Worm (Caenorhabditis elegans) whole organism, L1 larva: ENCODE measurements around the gene srbc-44.

Experiments
- C16A3.4 ChIP-seq: fragments of 150-350 bp; optimal IDR thresholded peaks from 2 replicates; lab custom pipeline; 2014; ENCODE audit warnings: missing biosample characterization, missing genetic modification characterization
- C34B4.2 ChIP-seq: sonication (generic microtip); optimal IDR thresholded peaks from 2 replicates; lab custom pipeline; 2017; ENCODE audit warnings: mild to moderate bottlenecking, missing genetic modification characterization, missing compliant biosample characterization
- F16B12.6 ChIP-seq: fragments of 150-350 bp; optimal IDR thresholded peaks from 2 replicates; lab custom pipeline; 2014; ENCODE audit warnings: missing biosample characterization, missing genetic modification characterization
- aha-1 ChIP-seq: fragments of 150-350 bp; optimal IDR thresholded peaks from 2 replicates; lab custom pipeline; 2014; ENCODE audit warnings: missing biosample characterization, missing genetic modification characterization
- blmp-1 ChIP-seq: fragments of 150-350 bp; optimal IDR thresholded peaks from 2 replicates; lab custom pipeline; 2014; ENCODE audit warnings: missing biosample characterization, missing genetic modification characterization
- ceh-82 ChIP-seq, 3 experiments: fragments of 150-350 bp in 1 of 3; sonication (generic microtip) in 2 of 3; optimal IDR thresholded peaks; 2 replicates each; lab custom pipeline; 2014 to 2017; ENCODE audit warnings: missing biosample characterization in 3 of 3, missing genetic modification characterization in 3 of 3
- ces-1 ChIP-seq: fragments of 150-350 bp; optimal IDR thresholded peaks from 2 replicates; lab custom pipeline; 2014; ENCODE audit warnings: missing biosample characterization, missing genetic modification reagents, missing genetic modification characterization
- dpl-1 ChIP-seq, 3 experiments: fragments of 150-350 bp in 2 of 3; sonication (generic microtip) in 1 of 3; optimal IDR thresholded peaks; 2 replicates each; lab custom pipeline; 2014 to 2017; ENCODE audit warnings: missing biosample characterization in 3 of 3, missing genetic modification characterization in 3 of 3, missing genetic modification reagents in 3 of 3
- efl-1 ChIP-seq, 4 experiments: fragments of 150-350 bp; optimal IDR thresholded peaks in 3 of 4; peaks in 1 of 4; 1 replicate in 1 of 4; 2 replicates in 3 of 4; lab custom pipeline; 2014; ENCODE audit warnings: missing biosample characterization in 2 of 4, missing genetic modification characterization in 2 of 4, missing genetic modification reagents in 2 of 4
- egl-13 ChIP-seq: sonication (generic microtip); optimal IDR thresholded peaks from 2 replicates; lab custom pipeline; 2016; ENCODE audit warnings: missing genotype, missing genetic modification reagents, missing genetic modification characterization, missing compliant biosample characterization
- egl-27 ChIP-seq, 2 experiments: fragments of 150-350 bp in 1 of 2; sonication (generic microtip); optimal IDR thresholded peaks; 3 replicates each; lab custom pipeline; 2017 to 2018; ENCODE audit warnings: missing biosample characterization in 2 of 2, missing genetic modification characterization in 2 of 2, missing genetic modification reagents in 2 of 2
- elt-3 ChIP-seq, 6 experiments: fragments of 150-350 bp in 1 of 6; sonication (generic microtip); optimal IDR thresholded peaks; 2 replicates each; lab custom pipeline; 2017 to 2018; ENCODE audit warnings: missing biosample characterization in 6 of 6, missing genetic modification characterization in 6 of 6, inconsistent platforms in 1 of 6
- ets-5 ChIP-seq: fragments of 200-800 bp; sonication (Bioruptor generic); IDR thresholded peaks from 2 replicates; pipeline ENCODE4 v1.3.6; 2022; ENCODE audit warnings: missing genetic modification characterization, missing compliant biosample characterization
- fkh-8 ChIP-seq: sonication (generic microtip); optimal IDR thresholded peaks from 2 replicates; lab custom pipeline; 2016; ENCODE audit warnings: mild to moderate bottlenecking, missing genetic modification characterization, missing compliant biosample characterization
- grh-1 ChIP-seq: fragments of 200-800 bp; sonication (Bioruptor generic); IDR thresholded peaks from 2 replicates; pipeline ENCODE4 v1.3.6; 2022; ENCODE audit warnings: missing genetic modification reagents, missing genetic modification characterization, missing compliant biosample characterization
- hlh-4 ChIP-seq: sonication (generic microtip); optimal IDR thresholded peaks from 2 replicates; lab custom pipeline; 2016; ENCODE audit warnings: mild to moderate bottlenecking, missing genetic modification characterization, missing compliant biosample characterization
- irx-1 ChIP-seq: sonication (generic microtip); optimal IDR thresholded peaks from 2 replicates; lab custom pipeline; 2016; ENCODE audit warnings: missing genetic modification characterization, missing compliant biosample characterization
- lin-35 ChIP-seq, 2 experiments: fragments of 150-350 bp; optimal IDR thresholded peaks; 2 replicates each; lab custom pipeline; 2014; ENCODE audit warnings: missing biosample characterization in 2 of 2, missing genetic modification characterization in 2 of 2, missing genetic modification reagents in 2 of 2
- lin-39 ChIP-seq: fragments of 150-350 bp; optimal IDR thresholded peaks from 2 replicates; lab custom pipeline; 2014; ENCODE audit warnings: missing biosample characterization, missing genetic modification reagents, missing genetic modification characterization
- lsy-2 ChIP-seq, 2 experiments: fragments of 150-350 bp; optimal IDR thresholded peaks; 2 replicates each; lab custom pipeline; 2014; ENCODE audit warnings: missing biosample characterization in 2 of 2, missing genetic modification characterization in 2 of 2
- mab-9 ChIP-seq: fragments of 200-800 bp; sonication (Bioruptor generic); IDR thresholded peaks from 2 replicates; pipeline ENCODE4 v1.3.6; 2022; ENCODE audit warnings: missing genetic modification reagents, missing genetic modification characterization, missing compliant biosample characterization
- mep-1 ChIP-seq: fragments of 150-350 bp; optimal IDR thresholded peaks from 2 replicates; lab custom pipeline; 2014; ENCODE audit warnings: missing biosample characterization, missing genetic modification characterization
- nhr-20 ChIP-seq: sonication (generic microtip); optimal IDR thresholded peaks from 2 replicates; lab custom pipeline; 2016; ENCODE audit warnings: mild to moderate bottlenecking, missing genetic modification characterization, missing compliant biosample characterization
- nhr-237 ChIP-seq: fragments of 150-350 bp; optimal IDR thresholded peaks from 2 replicates; lab custom pipeline; 2014; ENCODE audit warnings: missing biosample characterization, missing genetic modification characterization
- nhr-47 ChIP-seq: sonication (generic microtip); optimal IDR thresholded peaks from 2 replicates; lab custom pipeline; 2016; ENCODE audit warnings: mild to moderate bottlenecking, missing genetic modification characterization, moderate library complexity, missing compliant biosample characterization
- nhr-71 ChIP-seq: sonication (generic microtip); optimal IDR thresholded peaks from 2 replicates; lab custom pipeline; 2016; ENCODE audit warnings: mild to moderate bottlenecking, missing genetic modification characterization, moderate library complexity, missing compliant biosample characterization
- nhr-84 ChIP-seq: sonication (generic microtip); optimal IDR thresholded peaks from 2 replicates; lab custom pipeline; 2017; ENCODE audit warnings: missing biosample characterization, missing genetic modification characterization
- nhr-90 ChIP-seq: sonication (generic microtip); optimal IDR thresholded peaks from 2 replicates; lab custom pipeline; 2016; ENCODE audit warnings: mild to moderate bottlenecking, missing genetic modification characterization, missing compliant biosample characterization; ENCODE audit not compliant: poor library complexity
- pag-3 ChIP-seq: sonication (generic microtip); optimal IDR thresholded peaks from 2 replicates; lab custom pipeline; 2017; ENCODE audit warnings: missing genetic modification characterization, mild to moderate bottlenecking, missing compliant biosample characterization, antibody characterized with exemption, borderline replicate concordance; ENCODE audit not compliant: insufficient read depth
- rnt-1 ChIP-seq: sonication (generic microtip); optimal IDR thresholded peaks from 2 replicates; lab custom pipeline; 2016; ENCODE audit warnings: mild to moderate bottlenecking, missing genetic modification characterization, moderate library complexity, missing compliant biosample characterization
- skn-1 ChIP-seq: fragments of 150-350 bp; optimal IDR thresholded peaks from 2 replicates; lab custom pipeline; 2014; ENCODE audit warnings: missing biosample characterization, missing genetic modification characterization
- snu-23 ChIP-seq: sonication (generic microtip); optimal IDR thresholded peaks from 2 replicates; lab custom pipeline; 2016; ENCODE audit warnings: missing genetic modification characterization, missing compliant biosample characterization
- sptf-1 ChIP-seq: fragments of 150-350 bp; optimal IDR thresholded peaks from 2 replicates; lab custom pipeline; 2014; ENCODE audit warnings: missing biosample characterization, missing genetic modification characterization
- swsn-7 ChIP-seq: sonication (generic microtip); optimal IDR thresholded peaks from 2 replicates; lab custom pipeline; 2016; ENCODE audit warnings: missing genetic modification characterization, missing compliant biosample characterization
- tbx-2 ChIP-seq: sonication (generic microtip); optimal IDR thresholded peaks from 2 replicates; lab custom pipeline; 2016; ENCODE audit warnings: missing genetic modification characterization, missing compliant biosample characterization
- unc-130 ChIP-seq: fragments of 150-350 bp; optimal IDR thresholded peaks from 2 replicates; lab custom pipeline; 2017; ENCODE audit warnings: missing biosample characterization, missing genetic modification characterization, inconsistent platforms
- unc-30 ChIP-seq: sonication (generic microtip); optimal IDR thresholded peaks from 2 replicates; lab custom pipeline; 2017; ENCODE audit warnings: missing biosample characterization, missing genetic modification characterization
- vab-15 ChIP-seq: sonication (generic microtip); optimal IDR thresholded peaks from 2 replicates; lab custom pipeline; 2017; ENCODE audit warnings: missing genotype, mild to moderate bottlenecking, missing genetic modification characterization, missing compliant biosample characterization
- xbp-1 ChIP-seq: sonication (generic microtip); optimal IDR thresholded peaks from 2 replicates; lab custom pipeline; 2016; ENCODE audit warnings: missing genetic modification characterization, missing compliant biosample characterization

The srbc-44 gene

DNA sequence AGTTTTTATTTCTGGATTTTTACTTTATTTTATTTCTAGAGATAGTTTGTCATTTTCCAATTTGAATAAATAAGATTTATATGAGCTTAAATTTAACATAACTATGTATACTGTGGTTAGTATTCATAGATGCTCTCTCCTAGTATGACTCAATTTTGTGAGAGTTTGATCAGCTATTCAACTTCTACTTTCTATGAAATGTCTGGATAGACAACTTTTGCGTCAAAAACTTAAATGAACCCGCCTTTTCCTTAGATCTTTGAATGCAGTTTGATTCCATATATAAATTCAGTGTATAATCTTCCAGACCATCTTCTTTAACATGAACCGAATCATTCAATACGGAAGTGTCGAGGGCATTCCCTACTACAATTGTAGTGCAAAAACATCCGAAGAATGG is 19.4 kb downstream of the srbc-44 start, which contains the start of gene srt-43:
Gene srt-43, plus strand, starts transcription at position 301 of the 400 bp plus-strand sequence.
- TF ChIP-seq aha-1 (tag; lab: Kevin White, UChicago) (no peak), lin-35 (GFP tag; optimal IDR thresholded peaks at IDR 0.05; lab: Kevin White, UChicago) (no peak), lsy-2 (tag; optimal IDR thresholded peaks at IDR 0.05; lab: Kevin White, UChicago) (no peak), grh-1 (GFP tag; lab: Robert Waterston, UW) (no peak), egl-27 (tag; optimal IDR thresholded peaks at IDR 0.05; lab: Kevin White, UChicago) (no peak), nhr-90 (tag; lab: Kevin White, UChicago) (no peak), nhr-71 (no peak), C34B4.2 (tag; lab: Kevin White, UChicago) (no peak), nhr-84 (tag; lab: Kevin White, UChicago) (no peak), nhr-237 (tag; lab: Kevin White, UChicago) (no peak), fkh-8 (no peak), mab-9 (GFP tag; lab: Robert Waterston, UW) (no peak), irx-1 (tag; lab: Kevin White, UChicago) (no peak), ces-1 (GFP tag; lab: Kevin White, UChicago) (no peak), ets-5 (no peak)
- TF ChIP-seq, all 84 proteins: peak for 0

DNA sequence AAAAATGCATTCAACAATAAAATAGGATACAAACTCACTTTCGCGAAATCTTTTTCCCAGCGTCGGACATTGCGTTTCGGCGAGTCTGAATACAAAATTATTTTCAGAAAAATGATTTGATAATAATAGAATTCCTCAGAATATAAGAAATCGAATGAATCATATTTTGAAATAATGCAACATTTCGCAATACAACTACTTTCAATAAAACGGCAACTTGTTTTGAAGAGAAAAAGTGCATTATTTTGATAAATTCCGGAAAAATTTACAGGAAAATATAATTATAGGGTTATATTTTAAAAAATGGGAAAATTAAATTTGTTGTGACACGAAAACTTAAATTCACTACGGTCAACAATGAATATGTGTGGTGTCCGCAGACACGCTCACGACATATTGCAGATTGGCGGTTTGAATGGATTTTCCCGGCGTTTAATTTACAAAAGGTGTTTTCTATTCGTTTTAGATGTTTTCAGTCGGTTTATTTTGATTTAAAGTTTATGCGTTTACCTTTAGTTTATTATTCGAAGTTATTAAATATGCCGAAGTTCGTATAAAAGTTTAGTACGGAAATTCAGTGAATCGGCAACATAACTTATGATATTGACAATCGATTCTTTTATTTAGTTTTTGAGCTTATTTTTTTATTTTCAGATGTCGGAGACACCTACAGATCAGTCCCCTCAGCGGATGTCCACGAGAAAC is 24.9 kb downstream of the srbc-44 start, which contains the start of the genes abcf-1 and scc-3:
Gene abcf-1, minus strand, starts transcription at position 85 of the 705 bp plus-strand sequence.
Gene scc-3, plus strand, starts transcription at position 655 of the 705 bp plus-strand sequence.
- no peak for TF ChIP-seq ceh-82 (tag; optimal IDR thresholded peaks at IDR 0.05; lab: Kevin White, UChicago)
- TF ChIP-seq F16B12.6 (tag; lab: Kevin White, UChicago): peak; percentile 84
- peak; percentile 21 for TF ChIP-seq nhr-47
- TF ChIP-seq unc-130: peak; percentile 6
- peak; percentile 51 for TF ChIP-seq skn-1 (tag; lab: Kevin White, UChicago)
- TF ChIP-seq blmp-1 (tag; lab: Kevin White, UChicago): no peak
- TF ChIP-seq elt-3 (tag; optimal IDR thresholded peaks at IDR 0.05; lab: Kevin White, UChicago): peak in 1 of 6 experiments; percentile 37
- no peak for TF ChIP-seq tbx-2 (tag; lab: Kevin White, UChicago)
- peak; percentile 5 for TF ChIP-seq C16A3.4 (tag; lab: Kevin White, UChicago)
- TF ChIP-seq lin-35 (GFP tag; optimal IDR thresholded peaks at IDR 0.05; lab: Kevin White, UChicago): peak; percentile 45 to 71
- no peak for TF ChIP-seq hlh-4 (tag; lab: Kevin White, UChicago)
- peak; percentile 38 for TF ChIP-seq nhr-20 (tag; lab: Kevin White, UChicago)
- no peak for TF ChIP-seq egl-13 (tag; lab: Kevin White, UChicago)
- TF ChIP-seq xbp-1 (tag; lab: Kevin White, UChicago): peak; percentile 40
- TF ChIP-seq rnt-1 (tag; lab: Kevin White, UChicago): peak; percentile 25
- TF ChIP-seq dpl-1 (GFP tag; optimal IDR thresholded peaks at IDR 0.05; lab: Kevin White, UChicago): peak; percentile 47 to 74 (median 59)
- peak; percentile 25 to 62 for TF ChIP-seq efl-1 (optimal IDR thresholded peaks at IDR 0.05; lab: Kevin White, UChicago)
- TF ChIP-seq efl-1 (GFP tag; optimal IDR thresholded peaks at IDR 0.05 in 1 of 2; lab: Kevin White, UChicago): peak; percentile 66 to 93
- TF ChIP-seq pag-3 (tag; lab: Kevin White, UChicago): no peak
- TF ChIP-seq mep-1 (tag; lab: Kevin White, UChicago): peak; percentile 53
- peak; percentile 32 for TF ChIP-seq swsn-7 (tag; lab: Kevin White, UChicago)
- no peak for TF ChIP-seq sptf-1
- peak; percentile 86 to 98 for TF ChIP-seq lsy-2 (tag; optimal IDR thresholded peaks at IDR 0.05; lab: Kevin White, UChicago)
- TF ChIP-seq lin-39: no peak
- no peak for TF ChIP-seq vab-15 (tag; lab: Kevin White, UChicago)
- no peak for TF ChIP-seq unc-30 (tag; lab: Kevin White, UChicago)
- no peak for TF ChIP-seq snu-23 (GFP tag; lab: Kevin White, UChicago)
